Fruit fly (Drosophila melanogaster) whole organism, prepupa: ENCODE data around the gene Tl.

Source experiments
- Blimp-1 ChIP-seq: fragments of 200-800 bp; sonication (Bioruptor generic); optimal IDR thresholded peaks from 3 replicates; lab custom pipeline; 2017; ENCODE audit warnings: missing biosample characterization, missing genetic modification characterization, mild to moderate bottlenecking, moderate library complexity, missing genetic modification reagents
- CG32006 ChIP-seq: fragments of 200-800 bp; sonication (Bioruptor generic); optimal IDR thresholded peaks from 3 replicates; lab custom pipeline; 2017; ENCODE audit warnings: missing biosample characterization, mild to moderate bottlenecking, missing genetic modification characterization
- Eip78C ChIP-seq: fragments of 200-800 bp; sonication (Bioruptor generic); peaks from one replicate; lab custom pipeline; 2016; ENCODE audit warnings: missing biosample characterization, missing genetic modification characterization
- Ets96B ChIP-seq: fragments of 200-800 bp; optimal IDR thresholded peaks from 2 replicates; lab custom pipeline; 2019; ENCODE audit warnings: missing biosample characterization, mild to moderate bottlenecking, missing genetic modification characterization, moderate library complexity
- Sox15 ChIP-seq: fragments of 200-800 bp; sonication (Bioruptor generic); optimal IDR thresholded peaks from 3 replicates; lab custom pipeline; 2016; ENCODE audit warnings: missing biosample characterization, missing genetic modification characterization
- fd59A ChIP-seq: fragments of 200-800 bp; sonication (Bioruptor generic); optimal IDR thresholded peaks from 2 replicates; lab custom pipeline; 2017; ENCODE audit warnings: missing biosample characterization, mild to moderate bottlenecking, missing genetic modification characterization, missing genetic modification reagents

- TF ChIP-seq fd59A (GFP tag; lab: Kevin White, UChicago) (no peak), Blimp-1 (GFP tag; lab: Kevin White, UChicago) (no peak), CG32006 (no peak), Sox15 (GFP tag; lab: Kevin White, UChicago) (no peak), Ets96B (no peak), Eip78C (GFP tag; lab: Kevin White, UChicago) (no peak)
Measured at dm6 chr3R:26784108-26784507, 14.7 kb upstream of the Tl start, which contains the start of gene CG42789.
